Worm (Caenorhabditis elegans) whole organism, L1 larva: Measurements from ENCODE around the gene F46C5.9.

Experiments
- C04F5.9 ChIP-seq: sonication (generic microtip); optimal IDR thresholded peaks from 2 replicates; lab custom pipeline; 2016; ENCODE audit warnings: missing genetic modification characterization, missing compliant biosample characterization
- F16B12.6 ChIP-seq: fragments of 150-350 bp; optimal IDR thresholded peaks from 2 replicates; lab custom pipeline; 2014; ENCODE audit warnings: missing biosample characterization, missing genetic modification characterization
- aha-1 ChIP-seq: fragments of 150-350 bp; optimal IDR thresholded peaks from 2 replicates; lab custom pipeline; 2014; ENCODE audit warnings: missing biosample characterization, missing genetic modification characterization
- alr-1 ChIP-seq: fragments of 200-800 bp; sonication (Bioruptor generic); optimal IDR thresholded peaks from 2 replicates; lab custom pipeline; 2018; ENCODE audit warnings: borderline replicate concordance, mild to moderate bottlenecking, missing genetic modification characterization, missing compliant biosample characterization
- aly-2 ChIP-seq: fragments of 150-350 bp; optimal IDR thresholded peaks from 2 replicates; lab custom pipeline; 2014; ENCODE audit warnings: missing biosample characterization, missing genetic modification characterization
- ceh-8 ChIP-seq: fragments of 200-800 bp; sonication (Bioruptor generic); optimal IDR thresholded peaks from 2 replicates; lab custom pipeline; 2018; ENCODE audit warnings: mild to moderate bottlenecking, missing genetic modification characterization, moderate library complexity, missing compliant biosample characterization
- ceh-82 ChIP-seq, 3 experiments: fragments of 150-350 bp in 1 of 3; sonication (generic microtip) in 2 of 3; optimal IDR thresholded peaks; 2 replicates each; lab custom pipeline; 2014 to 2017; ENCODE audit warnings: missing biosample characterization in 3 of 3, missing genetic modification characterization in 3 of 3
- ceh-88 ChIP-seq: fragments of 200-800 bp; sonication (Bioruptor generic); IDR thresholded peaks from 2 replicates; pipeline ENCODE4 v1.3.6; 2022; ENCODE audit warnings: missing genetic modification characterization, missing compliant biosample characterization
- ceh-90 ChIP-seq: sonication (generic microtip); optimal IDR thresholded peaks from 2 replicates; lab custom pipeline; 2016; ENCODE audit warnings: missing genetic modification characterization, missing compliant biosample characterization
- ces-1 ChIP-seq: fragments of 150-350 bp; optimal IDR thresholded peaks from 2 replicates; lab custom pipeline; 2014; ENCODE audit warnings: missing biosample characterization, missing genetic modification reagents, missing genetic modification characterization
- dsc-1 ChIP-seq: sonication (generic microtip); optimal IDR thresholded peaks from 2 replicates; lab custom pipeline; 2016; ENCODE audit warnings: mild to moderate bottlenecking, missing genetic modification characterization, missing compliant biosample characterization
- efl-1 ChIP-seq, 4 experiments: fragments of 150-350 bp; optimal IDR thresholded peaks in 3 of 4; peaks in 1 of 4; 1 replicate in 1 of 4; 2 replicates in 3 of 4; lab custom pipeline; 2014; ENCODE audit warnings: missing biosample characterization in 2 of 4, missing genetic modification characterization in 2 of 4, missing genetic modification reagents in 2 of 4
- efl-3 ChIP-seq: fragments of 200-800 bp; sonication (Bioruptor generic); optimal IDR thresholded peaks from 2 replicates; lab custom pipeline; 2018; ENCODE audit warnings: mild to moderate bottlenecking, missing genetic modification characterization, missing compliant biosample characterization
- egl-13 ChIP-seq: sonication (generic microtip); optimal IDR thresholded peaks from 2 replicates; lab custom pipeline; 2016; ENCODE audit warnings: missing genotype, missing genetic modification reagents, missing genetic modification characterization, missing compliant biosample characterization
- elt-2 ChIP-seq: sonication (generic microtip); optimal IDR thresholded peaks from 2 replicates; lab custom pipeline; 2016; ENCODE audit warnings: missing genetic modification characterization, mild to moderate bottlenecking, inconsistent platforms, missing compliant biosample characterization, missing genetic modification reagents
- elt-3 ChIP-seq, 6 experiments: fragments of 150-350 bp in 1 of 6; sonication (generic microtip); optimal IDR thresholded peaks; 2 replicates each; lab custom pipeline; 2017 to 2018; ENCODE audit warnings: missing biosample characterization in 6 of 6, missing genetic modification characterization in 6 of 6, inconsistent platforms in 1 of 6
- ets-5 ChIP-seq: fragments of 200-800 bp; sonication (Bioruptor generic); IDR thresholded peaks from 2 replicates; pipeline ENCODE4 v1.3.6; 2022; ENCODE audit warnings: missing genetic modification characterization, missing compliant biosample characterization
- fkh-10 ChIP-seq: sonication (generic microtip); optimal IDR thresholded peaks from 2 replicates; lab custom pipeline; 2017; ENCODE audit warnings: missing biosample characterization, missing genetic modification reagents, missing genetic modification characterization
- fkh-8 ChIP-seq: sonication (generic microtip); optimal IDR thresholded peaks from 2 replicates; lab custom pipeline; 2016; ENCODE audit warnings: mild to moderate bottlenecking, missing genetic modification characterization, missing compliant biosample characterization
- grh-1 ChIP-seq: fragments of 200-800 bp; sonication (Bioruptor generic); IDR thresholded peaks from 2 replicates; pipeline ENCODE4 v1.3.6; 2022; ENCODE audit warnings: missing genetic modification reagents, missing genetic modification characterization, missing compliant biosample characterization
- hpl-2 ChIP-seq: fragments of 150-350 bp; optimal IDR thresholded peaks from 2 replicates; lab custom pipeline; 2014; ENCODE audit warnings: missing biosample characterization, missing genetic modification reagents, missing genetic modification characterization
- jun-1 ChIP-seq: fragments of 150-350 bp; optimal IDR thresholded peaks from 2 replicates; lab custom pipeline; 2014; ENCODE audit warnings: missing biosample characterization, missing genetic modification reagents, missing genetic modification characterization
- lin-14 ChIP-seq: fragments of 200-800 bp; sonication (Bioruptor generic); optimal IDR thresholded peaks from 2 replicates; lab custom pipeline; 2018; ENCODE audit warnings: mild to moderate bottlenecking, missing genetic modification characterization, moderate library complexity, missing compliant biosample characterization
- lin-15B ChIP-seq: fragments of 150-350 bp; sonication (generic microtip); optimal IDR thresholded peaks from 3 replicates; lab custom pipeline; 2014; ENCODE audit warnings: missing biosample characterization, missing genetic modification characterization
- lir-3 ChIP-seq: sonication (generic microtip); optimal IDR thresholded peaks from 2 replicates; lab custom pipeline; 2016; ENCODE audit warnings: mild to moderate bottlenecking, missing genetic modification characterization, moderate library complexity, missing compliant biosample characterization; ENCODE audit not compliant: poor library complexity
- lsy-2 ChIP-seq, 2 experiments: fragments of 150-350 bp; optimal IDR thresholded peaks; 2 replicates each; lab custom pipeline; 2014; ENCODE audit warnings: missing biosample characterization in 2 of 2, missing genetic modification characterization in 2 of 2
- mab-9 ChIP-seq: fragments of 200-800 bp; sonication (Bioruptor generic); IDR thresholded peaks from 2 replicates; pipeline ENCODE4 v1.3.6; 2022; ENCODE audit warnings: missing genetic modification reagents, missing genetic modification characterization, missing compliant biosample characterization
- mdl-1 ChIP-seq, 2 experiments: fragments of 150-350 bp; optimal IDR thresholded peaks; 2 replicates each; lab custom pipeline; 2014 to 2017; ENCODE audit warnings: missing biosample characterization in 2 of 2, missing genetic modification characterization in 2 of 2, inconsistent platforms in 1 of 2
- mep-1 ChIP-seq: fragments of 150-350 bp; optimal IDR thresholded peaks from 2 replicates; lab custom pipeline; 2014; ENCODE audit warnings: missing biosample characterization, missing genetic modification characterization
- nhr-11 ChIP-seq: fragments of 150-350 bp; optimal IDR thresholded peaks from 2 replicates; lab custom pipeline; 2014; ENCODE audit warnings: missing biosample characterization, missing genetic modification characterization
- nhr-12 ChIP-seq: sonication (generic microtip); optimal IDR thresholded peaks from 2 replicates; lab custom pipeline; 2017; ENCODE audit warnings: missing biosample characterization, missing genetic modification characterization
- nhr-20 ChIP-seq: sonication (generic microtip); optimal IDR thresholded peaks from 2 replicates; lab custom pipeline; 2016; ENCODE audit warnings: mild to moderate bottlenecking, missing genetic modification characterization, missing compliant biosample characterization
- nhr-28 ChIP-seq: fragments of 150-350 bp; optimal IDR thresholded peaks from 2 replicates; lab custom pipeline; 2014; ENCODE audit warnings: missing biosample characterization, missing genetic modification characterization
- nhr-71 ChIP-seq: sonication (generic microtip); optimal IDR thresholded peaks from 2 replicates; lab custom pipeline; 2016; ENCODE audit warnings: mild to moderate bottlenecking, missing genetic modification characterization, moderate library complexity, missing compliant biosample characterization
- nhr-85 ChIP-seq: sonication (generic microtip); peaks from one replicate; lab custom pipeline; 2016; ENCODE audit warnings: missing genetic modification characterization, inconsistent platforms, missing compliant biosample characterization
- nhr-90 ChIP-seq: sonication (generic microtip); optimal IDR thresholded peaks from 2 replicates; lab custom pipeline; 2016; ENCODE audit warnings: mild to moderate bottlenecking, missing genetic modification characterization, missing compliant biosample characterization; ENCODE audit not compliant: poor library complexity
- pax-3 ChIP-seq: fragments of 200-800 bp; sonication (Bioruptor generic); optimal IDR thresholded peaks from 2 replicates; lab custom pipeline; 2018; ENCODE audit warnings: mild to moderate bottlenecking, missing genetic modification characterization, moderate library complexity, missing compliant biosample characterization
- pqm-1 ChIP-seq: sonication (generic microtip); optimal IDR thresholded peaks from 3 replicates; lab custom pipeline; 2017; ENCODE audit warnings: missing biosample characterization, missing genetic modification characterization
- rnt-1 ChIP-seq: sonication (generic microtip); optimal IDR thresholded peaks from 2 replicates; lab custom pipeline; 2016; ENCODE audit warnings: mild to moderate bottlenecking, missing genetic modification characterization, moderate library complexity, missing compliant biosample characterization
- sox-4 ChIP-seq: sonication (generic microtip); optimal IDR thresholded peaks from 2 replicates; lab custom pipeline; 2016; ENCODE audit warnings: missing genetic modification characterization, missing compliant biosample characterization
- sup-37 ChIP-seq: fragments of 200-800 bp; sonication (Bioruptor generic); optimal IDR thresholded peaks from 2 replicates; lab custom pipeline; 2018; ENCODE audit warnings: mild to moderate bottlenecking, missing genetic modification characterization, missing compliant biosample characterization
- tlp-1 ChIP-seq: fragments of 150-350 bp; optimal IDR thresholded peaks from 2 replicates; lab custom pipeline; 2014; ENCODE audit warnings: missing biosample characterization, missing genetic modification characterization
- unc-130 ChIP-seq: fragments of 150-350 bp; optimal IDR thresholded peaks from 2 replicates; lab custom pipeline; 2017; ENCODE audit warnings: missing biosample characterization, missing genetic modification characterization, inconsistent platforms
- unc-62 ChIP-seq: fragments of 150-350 bp; optimal IDR thresholded peaks from 2 replicates; lab custom pipeline; 2014; ENCODE audit warnings: missing biosample characterization, missing genetic modification reagents, missing genetic modification characterization
- unc-98 ChIP-seq: fragments of 200-800 bp; sonication (Bioruptor generic); IDR thresholded peaks from 2 replicates; pipeline ENCODE4 v1.3.6; 2022; ENCODE audit warnings: missing genetic modification characterization, missing compliant biosample characterization
- zip-4 ChIP-seq: fragments of 200-800 bp; sonication (Bioruptor generic); optimal IDR thresholded peaks from 2 replicates; lab custom pipeline; 2018; ENCODE audit warnings: mild to moderate bottlenecking, missing genetic modification characterization, moderate library complexity, missing compliant biosample characterization
- ztf-4 ChIP-seq: fragments of 150-350 bp; optimal IDR thresholded peaks from 2 replicates; lab custom pipeline; 2014; ENCODE audit warnings: missing biosample characterization, missing genetic modification characterization

Gene F46C5.9

ce11 chrII:8776504-8776903 is 34.0 kb downstream of the F46C5.9 start:
- no peak for TF ChIP-seq alr-1 (tag; lab: Kevin White, UChicago)
- no peak for TF ChIP-seq nhr-85
- no peak for TF ChIP-seq aha-1 (tag; lab: Kevin White, UChicago)

DNA sequence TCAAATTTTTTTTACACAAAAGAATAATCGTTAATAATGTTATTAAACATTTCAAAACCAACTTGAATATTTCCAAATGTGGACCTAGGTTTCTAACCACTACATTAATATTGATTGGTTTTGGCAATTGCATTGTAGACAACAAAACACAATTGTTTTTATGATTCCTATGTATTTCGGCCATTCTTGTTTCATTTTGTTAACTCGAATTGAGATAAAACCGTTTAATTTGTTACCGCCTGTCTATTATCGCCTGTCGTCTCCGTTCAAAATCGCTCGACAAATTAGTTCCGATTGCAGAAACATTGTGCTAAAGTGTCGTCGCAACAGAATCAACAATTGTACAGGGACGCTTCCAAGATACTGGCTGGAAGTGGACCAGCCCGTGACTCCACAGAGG is 39.9 kb downstream of the F46C5.9 start, which contains the start of gene let-19:
Gene let-19, plus strand, starts transcription at position 301 of the 400 bp plus-strand sequence.
- TF ChIP-seq unc-98 (no peak), nhr-20 (tag; lab: Kevin White, UChicago) (no peak), dsc-1 (tag; lab: Kevin White, UChicago) (no peak), nhr-71 (no peak), egl-13 (no peak), nhr-90 (tag; lab: Kevin White, UChicago) (no peak), hpl-2 (GFP tag; lab: Kevin White, UChicago) (no peak), mdl-1 (tag; optimal IDR thresholded peaks at IDR 0.05; lab: Kevin White, UChicago) (no peak), nhr-85 (no peak), pax-3 (tag; lab: Kevin White, UChicago) (no peak), ceh-8 (GFP tag; lab: Kevin White, UChicago) (no peak), ceh-88 (GFP tag; lab: Robert Waterston, UW) (no peak), lir-3 (tag; lab: Kevin White, UChicago) (no peak), tlp-1 (tag; lab: Kevin White, UChicago) (no peak), jun-1 (tag; lab: Kevin White, UChicago) (no peak), unc-62 (GFP tag; lab: Kevin White, UChicago) (no peak), ces-1 (GFP tag; lab: Kevin White, UChicago) (no peak), lsy-2 (tag; optimal IDR thresholded peaks at IDR 0.05; lab: Kevin White, UChicago) (no peak)

ce11 chrII:8769375-8769774 is 41.2 kb downstream of the F46C5.9 start:
- peak; percentile 36 for TF ChIP-seq mep-1 (tag; lab: Kevin White, UChicago)
- TF ChIP-seq nhr-12 (tag; lab: Kevin White, UChicago), result no peak
- TF ChIP-seq lir-3 (tag; lab: Kevin White, UChicago), result no peak
- no peak for TF ChIP-seq unc-130 (tag; lab: Kevin White, UChicago)
- TF ChIP-seq egl-13, result no peak
- no peak for TF ChIP-seq ceh-90
- no peak for TF ChIP-seq nhr-28 (tag; lab: Kevin White, UChicago)
- no peak for TF ChIP-seq fkh-10
- no peak for TF ChIP-seq ztf-4
- TF ChIP-seq ceh-82 (tag; optimal IDR thresholded peaks at IDR 0.05; lab: Kevin White, UChicago), result peak in 1 of 3 experiments; percentile 7
- TF ChIP-seq nhr-20 (tag; lab: Kevin White, UChicago), result peak; percentile 12
- TF ChIP-seq C04F5.9 (tag; lab: Kevin White, UChicago), result no peak
- TF ChIP-seq aly-2 (tag; lab: Kevin White, UChicago), result no peak
- no peak for TF ChIP-seq ceh-88 (GFP tag; lab: Robert Waterston, UW)
- no peak for TF ChIP-seq fkh-8 (tag; lab: Kevin White, UChicago)
- no peak for TF ChIP-seq ets-5 (GFP tag; lab: Robert Waterston, UW)
- TF ChIP-seq efl-3, result no peak
- peak; percentile 18 for TF ChIP-seq F16B12.6
- no peak for TF ChIP-seq pqm-1 (tag; lab: Kevin White, UChicago)
- no peak for TF ChIP-seq nhr-11
- peak; percentile 11 for TF ChIP-seq rnt-1 (tag; lab: Kevin White, UChicago)
- peak in 1 of 2 experiments; percentile 15 for TF ChIP-seq efl-1 (optimal IDR thresholded peaks at IDR 0.05; lab: Kevin White, UChicago)
- peak in 1 of 2 experiments; percentile 57 for TF ChIP-seq efl-1 (GFP tag; optimal IDR thresholded peaks at IDR 0.05 in 1 of 2; lab: Kevin White, UChicago)
- TF ChIP-seq sox-4, result no peak
- no peak for TF ChIP-seq lin-15B (tag; lab: Kevin White, UChicago)
- no peak for TF ChIP-seq dsc-1 (tag; lab: Kevin White, UChicago)
- TF ChIP-seq pax-3 (tag; lab: Kevin White, UChicago), result no peak
- no peak for TF ChIP-seq elt-3 (tag; optimal IDR thresholded peaks at IDR 0.05; lab: Kevin White, UChicago)
- TF ChIP-seq nhr-90 (tag; lab: Kevin White, UChicago), result no peak
- no peak for TF ChIP-seq zip-4 (GFP tag; lab: Kevin White, UChicago)
- no peak for TF ChIP-seq sup-37 (GFP tag; lab: Kevin White, UChicago)
- peak in 1 of 2 experiments; percentile 36 for TF ChIP-seq lsy-2 (tag; optimal IDR thresholded peaks at IDR 0.05; lab: Kevin White, UChicago)
- TF ChIP-seq elt-2, result no peak
- peak; percentile 60 for TF ChIP-seq lin-14 (GFP tag; lab: Kevin White, UChicago)
- no peak for TF ChIP-seq mab-9 (GFP tag; lab: Robert Waterston, UW)
- TF ChIP-seq unc-62 (GFP tag; lab: Kevin White, UChicago), result no peak
- TF ChIP-seq grh-1, result no peak
